Fruit fly (Drosophila melanogaster) whole organism, embryonic: ENCODE measurements around the gene AstCC.

Experiments
- BEAF-32 ChIP-seq: fragments of 200-800 bp; sonication (Bioruptor generic); optimal IDR thresholded peaks from 3 replicates; lab custom pipeline; 2017; ENCODE audit warnings: missing biosample characterization, missing genetic modification characterization, mild to moderate bottlenecking, moderate library complexity, missing genetic modification reagents
- CG10267 ChIP-seq: fragments of 200-800 bp; sonication (Bioruptor generic); optimal IDR thresholded peaks from 2 replicates; lab custom pipeline; 2018; ENCODE audit warnings: missing biosample characterization, mild to moderate bottlenecking, missing genetic modification characterization, moderate library complexity
- CG12744 ChIP-seq: fragments of 200-800 bp; sonication (Bioruptor generic); optimal IDR thresholded peaks from 2 replicates; lab custom pipeline; 2016; ENCODE audit warnings: missing biosample characterization, missing genetic modification characterization
- CG13123 ChIP-seq: fragments of 200-800 bp; sonication (Bioruptor generic); optimal IDR thresholded peaks from 2 replicates; lab custom pipeline; 2016; ENCODE audit warnings: missing biosample characterization, missing genetic modification characterization
- CG13287 ChIP-seq: fragments of 200-800 bp; sonication (Bioruptor generic); IDR thresholded peaks from 2 replicates; pipeline ENCODE4 v1.3.6; 2022; ENCODE audit warnings: missing biosample characterization, missing genetic modification characterization; ENCODE audit not compliant: partially characterized antibody
- CG13624 ChIP-seq: fragments of 200-800 bp; sonication (Bioruptor generic); optimal IDR thresholded peaks from 2 replicates; lab custom pipeline; 2016; ENCODE audit warnings: missing biosample characterization, missing genetic modification characterization
- CG14014 ChIP-seq: fragments of 200-800 bp; sonication (Bioruptor generic); IDR thresholded peaks from 2 replicates; pipeline ENCODE4 v1.3.6; 2022; ENCODE audit warnings: missing biosample characterization, missing genetic modification characterization
- CG14710 ChIP-seq: fragments of 200-800 bp; sonication (Bioruptor generic); optimal IDR thresholded peaks from 3 replicates; lab custom pipeline; 2019; ENCODE audit warnings: missing biosample characterization, mild to moderate bottlenecking, missing genetic modification characterization, moderate library complexity
- CG14860 ChIP-seq: fragments of 200-800 bp; sonication (Bioruptor generic); IDR thresholded peaks from 3 replicates; pipeline ENCODE4 v1.3.6; 2022; ENCODE audit warnings: missing biosample characterization, missing genetic modification characterization; ENCODE audit not compliant: partially characterized antibody
- CG15073 ChIP-seq: fragments of 200-800 bp; sonication (Bioruptor generic); optimal IDR thresholded peaks from 2 replicates; lab custom pipeline; 2016; ENCODE audit warnings: missing biosample characterization, missing genetic modification characterization
- CG16815 ChIP-seq: fragments of 200-800 bp; sonication (Bioruptor generic); optimal IDR thresholded peaks from 3 replicates; lab custom pipeline; 2017; ENCODE audit warnings: missing biosample characterization, mild to moderate bottlenecking, missing genetic modification characterization
- CG17612 ChIP-seq: fragments of 200-800 bp; sonication (Bioruptor generic); IDR thresholded peaks from 2 replicates; pipeline ENCODE4 v1.3.6; 2022; ENCODE audit warnings: missing biosample characterization, missing genetic modification characterization
- CG34422 ChIP-seq: fragments of 200-800 bp; sonication (Bioruptor generic); IDR thresholded peaks from 3 replicates; pipeline ENCODE4 v1.3.6; 2022; ENCODE audit warnings: missing biosample characterization, missing genetic modification characterization
- CG4424 ChIP-seq: fragments of 200-800 bp; sonication (Bioruptor generic); optimal IDR thresholded peaks from 3 replicates; lab custom pipeline; 2016; ENCODE audit warnings: missing biosample characterization, missing genetic modification characterization
- CG4617 ChIP-seq: fragments of 200-800 bp; sonication (Bioruptor generic); optimal IDR thresholded peaks from 3 replicates; lab custom pipeline; 2016; ENCODE audit warnings: missing biosample characterization, missing genetic modification characterization, borderline replicate concordance
- CG8359 ChIP-seq: fragments of 200-800 bp; sonication (Bioruptor generic); optimal IDR thresholded peaks from 2 replicates; lab custom pipeline; 2017; ENCODE audit warnings: missing biosample characterization, mild to moderate bottlenecking, missing genetic modification characterization, borderline replicate concordance
- CG9876 ChIP-seq: fragments of 200-800 bp; sonication (Bioruptor generic); optimal IDR thresholded peaks from 2 replicates; lab custom pipeline; 2016; ENCODE audit warnings: missing biosample characterization, missing genetic modification characterization
- CHES-1-like ChIP-seq: fragments of 200-800 bp; sonication (Bioruptor generic); optimal IDR thresholded peaks from 2 replicates; lab custom pipeline; 2016; ENCODE audit warnings: missing biosample characterization, missing genetic modification characterization
- CkIIα-i1 ChIP-seq: fragments of 200-800 bp; sonication (Bioruptor generic); IDR thresholded peaks from 2 replicates; pipeline ENCODE4 v1.3.6; 2022; ENCODE audit warnings: missing biosample characterization, missing genetic modification characterization
- D ChIP-seq, 2 experiments: fragments of 200-800 bp in 1 of 2; fragments of >200 bp in 1 of 2; sonication (Bioruptor generic) in 1 of 2; optimal IDR thresholded peaks; 2 replicates in 1 of 2; 3 replicates in 1 of 2; lab custom pipeline; 2017; ENCODE audit warnings: mild to moderate bottlenecking in 1 of 2, missing biosample characterization in 1 of 2, missing genetic modification characterization in 1 of 2, missing genetic modification reagents in 1 of 2
- Dbx ChIP-seq: fragments of 200-800 bp; sonication (Bioruptor generic); IDR thresholded peaks from 3 replicates; pipeline ENCODE4 v1.3.6; 2022; ENCODE audit warnings: missing biosample characterization, missing genetic modification characterization
- Dref ChIP-seq: fragments of 200-800 bp; sonication (Bioruptor generic); IDR thresholded peaks from 2 replicates; pipeline ENCODE4 v1.3.6; 2022; ENCODE audit warnings: missing biosample characterization, missing genetic modification characterization
- E2f2 ChIP-seq: fragments of 200-800 bp; sonication (Bioruptor generic); IDR thresholded peaks from 2 replicates; pipeline ENCODE4 v1.3.6; 2022; ENCODE audit warnings: missing biosample characterization, missing genetic modification characterization
- Ets65A ChIP-seq: fragments of 200-800 bp; sonication (Bioruptor generic); peaks from one replicate; lab custom pipeline; 2016; ENCODE audit warnings: missing biosample characterization, missing genetic modification characterization
- NFAT ChIP-seq: fragments of 200-800 bp; sonication (Bioruptor generic); IDR thresholded peaks from 2 replicates; pipeline ENCODE4 v1.3.6; 2022; ENCODE audit warnings: missing biosample characterization, missing genetic modification characterization
- PHDP ChIP-seq: fragments of 200-800 bp; sonication (Bioruptor generic); optimal IDR thresholded peaks from 3 replicates; lab custom pipeline; 2018; ENCODE audit warnings: missing biosample characterization, mild to moderate bottlenecking, missing genetic modification characterization, moderate library complexity
- Ravus ChIP-seq: fragments of 200-800 bp; sonication (Bioruptor generic); IDR thresholded peaks from 2 replicates; pipeline ENCODE4 v1.3.6; 2022; ENCODE audit warnings: missing biosample characterization, missing genetic modification characterization
- bbx ChIP-seq: fragments of 200-800 bp; sonication (Bioruptor generic); IDR thresholded peaks from 2 replicates; pipeline ENCODE4 v1.3.6; 2022; ENCODE audit warnings: missing biosample characterization, missing genetic modification characterization; ENCODE audit not compliant: partially characterized antibody
- cg ChIP-seq: fragments of 200-800 bp; sonication (Bioruptor generic); optimal IDR thresholded peaks from 3 replicates; lab custom pipeline; 2019; ENCODE audit warnings: missing biosample characterization, mild to moderate bottlenecking, missing genetic modification characterization, moderate library complexity
- crp ChIP-seq, 2 experiments: fragments of 200-800 bp; sonication (Bioruptor generic); optimal IDR thresholded peaks; 2 replicates in 1 of 2; 3 replicates in 1 of 2; lab custom pipeline; 2017; ENCODE audit warnings: missing biosample characterization in 2 of 2, missing genetic modification characterization in 2 of 2, mild to moderate bottlenecking in 1 of 2, moderate library complexity in 1 of 2
- gsb-n ChIP-seq: fragments of 200-800 bp; sonication (Bioruptor generic); optimal IDR thresholded peaks from 3 replicates; lab custom pipeline; 2018; ENCODE audit warnings: missing biosample characterization, mild to moderate bottlenecking, missing genetic modification characterization
- insv ChIP-seq, 2 experiments: fragments of 200-800 bp; sonication (Bioruptor generic); optimal IDR thresholded peaks; 3 replicates each; lab custom pipeline; 2016 to 2018; ENCODE audit warnings: missing biosample characterization in 2 of 2, missing genetic modification characterization in 2 of 2
- jing ChIP-seq: fragments of 200-800 bp; sonication (Bioruptor generic); optimal IDR thresholded peaks from 2 replicates; lab custom pipeline; 2018; ENCODE audit warnings: missing biosample characterization, mild to moderate bottlenecking, missing genetic modification characterization
- jumu ChIP-seq: fragments of 200-800 bp; sonication (Bioruptor generic); optimal IDR thresholded peaks from 3 replicates; lab custom pipeline; 2016; ENCODE audit warnings: missing biosample characterization, missing genetic modification characterization
- kni ChIP-seq: fragments of 200-800 bp; sonication (Bioruptor generic); optimal IDR thresholded peaks from 3 replicates; lab custom pipeline; 2017; ENCODE audit warnings: mild to moderate bottlenecking, missing biosample characterization, missing genetic modification reagents, missing genetic modification characterization
- lola ChIP-seq, 3 experiments: fragments of >200 bp in 2 of 3; fragments of 200-800 bp in 1 of 3; sonication (Bioruptor generic) in 1 of 3; optimal IDR thresholded peaks; 2 replicates each; lab custom pipeline; 2017 to 2019; ENCODE audit warnings: missing biosample characterization in 3 of 3, missing genetic modification characterization in 3 of 3, mild to moderate bottlenecking in 1 of 3, moderate library complexity in 1 of 3
- mirr ChIP-seq: fragments of 200-800 bp; sonication (Bioruptor generic); optimal IDR thresholded peaks from 3 replicates; lab custom pipeline; 2018; ENCODE audit warnings: missing biosample characterization, mild to moderate bottlenecking, missing genetic modification characterization
- onecut ChIP-seq: fragments of 200-800 bp; sonication (Bioruptor generic); IDR thresholded peaks from 2 replicates; pipeline ENCODE4 v1.3.6; 2022; ENCODE audit warnings: missing biosample characterization, missing genetic modification characterization
- p53 ChIP-seq: fragments of 200-800 bp; sonication (Bioruptor generic); optimal IDR thresholded peaks from 2 replicates; lab custom pipeline; 2016; ENCODE audit warnings: missing biosample characterization, missing genetic modification characterization
- peb ChIP-seq: fragments of 200-800 bp; sonication (Bioruptor generic); IDR thresholded peaks from 2 replicates; pipeline ENCODE4 v1.3.6; 2022; ENCODE audit warnings: missing biosample characterization, missing genetic modification characterization
- phol ChIP-seq: fragments of 200-800 bp; sonication (Bioruptor generic); optimal IDR thresholded peaks from 3 replicates; lab custom pipeline; 2018; ENCODE audit warnings: missing biosample characterization, mild to moderate bottlenecking, missing genetic modification characterization, moderate library complexity
- prd ChIP-seq, 3 experiments: fragments of >200 bp in 2 of 3; fragments of 200-800 bp in 1 of 3; sonication (Bioruptor generic) in 1 of 3; optimal IDR thresholded peaks in 2 of 3; IDR thresholded peaks in 1 of 3; 2 replicates in 2 of 3; 3 replicates in 1 of 3; pipeline versions ENCODE4 v1.3.6 to Lab custom; 2017 to 2022; ENCODE audit warnings: missing biosample characterization in 1 of 3, missing genetic modification characterization in 1 of 3
- pzg ChIP-seq: fragments of 200-800 bp; sonication (Bioruptor generic); optimal IDR thresholded peaks from 3 replicates; lab custom pipeline; 2018; ENCODE audit warnings: missing biosample characterization, mild to moderate bottlenecking, missing genetic modification characterization, moderate library complexity
- sd ChIP-seq: fragments of 200-800 bp; sonication (Bioruptor generic); optimal IDR thresholded peaks from 3 replicates; lab custom pipeline; 2018; ENCODE audit warnings: missing biosample characterization, mild to moderate bottlenecking, missing genetic modification characterization, moderate library complexity
- vfl ChIP-seq: fragments of 200-800 bp; sonication (Bioruptor generic); optimal IDR thresholded peaks from 2 replicates; lab custom pipeline; 2016; ENCODE audit warnings: missing biosample characterization, missing genetic modification characterization
- vnd ChIP-seq: fragments of 200-800 bp; sonication (Bioruptor generic); IDR thresholded peaks from 3 replicates; pipeline ENCODE4 v1.3.6; 2022; ENCODE audit warnings: missing biosample characterization, missing genetic modification characterization; ENCODE audit not compliant: partially characterized antibody
- zen2 ChIP-seq: fragments of 200-800 bp; sonication (Bioruptor generic); IDR thresholded peaks from 3 replicates; pipeline ENCODE4 v1.3.6; 2022; ENCODE audit warnings: missing biosample characterization, missing genetic modification characterization; ENCODE audit not compliant: partially characterized antibody

The AstCC gene

DNA sequence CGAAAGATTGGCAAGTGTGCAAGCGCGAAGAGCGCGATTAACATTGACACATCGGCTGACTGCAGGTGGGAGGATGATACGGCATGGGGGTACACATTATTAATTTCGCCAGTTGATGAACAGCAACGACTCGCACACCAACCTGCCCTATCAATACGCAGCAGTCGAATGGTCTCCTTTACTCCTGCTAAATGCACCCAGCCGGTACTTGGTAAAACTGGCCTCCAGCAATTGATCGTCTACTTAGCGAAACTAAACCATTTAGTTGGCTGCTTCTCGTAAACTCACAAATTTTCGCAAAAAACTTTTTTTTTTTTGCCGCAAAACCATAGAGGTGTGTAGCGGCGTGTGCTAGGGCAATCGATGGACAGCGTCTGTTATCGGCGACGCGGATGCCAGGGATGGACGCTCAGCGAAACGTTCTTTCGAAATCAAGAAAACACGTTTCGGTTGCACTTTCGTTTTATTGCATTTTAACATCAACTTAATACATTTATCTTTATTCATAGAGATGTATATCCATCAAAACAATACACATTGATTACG is 15.6 kb upstream of the AstCC start, which contains the start of gene Ge-1 (continued):
- peak in 1 of 2 experiments; percentile 4 for TF ChIP-seq crp (GFP tag; optimal IDR thresholded peaks at IDR 0.05; lab: Kevin White, UChicago)
- no peak for TF ChIP-seq mirr (GFP tag; lab: Kevin White, UChicago)
- TF ChIP-seq onecut (GFP tag; lab: Robert Waterston, UW): peak; percentile 35; the same call in 1 of the 2 replicates
- TF ChIP-seq CG9876 (GFP tag; lab: Kevin White, UChicago): no peak
- peak; percentile 29 for TF ChIP-seq CHES-1-like (GFP tag; lab: Kevin White, UChicago)
- TF ChIP-seq PHDP (tag; lab: Kevin White, UChicago): no peak
- peak; percentile 5 for TF ChIP-seq phol (tag; lab: Kevin White, UChicago)
- TF ChIP-seq zen2 (GFP tag; lab: Robert Waterston, UW): no peak; the same call in 2 of the 3 replicates
- TF ChIP-seq Ravus (GFP tag; lab: Robert Waterston, UW): no peak
- peak; percentile 31 for TF ChIP-seq CG13624 (GFP tag; lab: Kevin White, UChicago)
- TF ChIP-seq cg: no peak
- TF ChIP-seq CG12744: no peak
- TF ChIP-seq kni: no peak
- no peak for TF ChIP-seq CG8359 (GFP tag; lab: Kevin White, UChicago)
- peak; percentile 15 for TF ChIP-seq CG10267 (tag; lab: Kevin White, UChicago)
- peak; percentile 84; the same call in 2 of the 3 replicates for TF ChIP-seq CG34422
- peak; percentile 43; the same call in 1 of the 3 replicates for TF ChIP-seq vnd (GFP tag; lab: Robert Waterston, UW)
- peak; percentile 18; the same call in 1 of the 2 replicates for TF ChIP-seq CG14014 (GFP tag; lab: Robert Waterston, UW)
- TF ChIP-seq D (optimal IDR thresholded peaks at IDR 0.05; lab: Kevin White, UChicago): no peak
- TF ChIP-seq D (GFP tag; optimal IDR thresholded peaks at IDR 0.05; lab: Kevin White, UChicago): no peak
- no peak for TF ChIP-seq peb (GFP tag; lab: Robert Waterston, UW)
- TF ChIP-seq Dref: peak; percentile 87
- TF ChIP-seq CG4424 (GFP tag; lab: Kevin White, UChicago): peak; percentile 19
- TF ChIP-seq lola (GFP tag; optimal IDR thresholded peaks at IDR 0.05; lab: Kevin White, UChicago): no peak
- no peak for TF ChIP-seq insv (GFP tag; optimal IDR thresholded peaks at IDR 0.05; lab: Kevin White, UChicago)
- TF ChIP-seq CG14860: no peak
- peak; percentile 63 for TF ChIP-seq BEAF-32 (GFP tag; lab: Kevin White, UChicago)
- no peak for TF ChIP-seq jumu (GFP tag; lab: Kevin White, UChicago)
- TF ChIP-seq CG14710 (tag; lab: Kevin White, UChicago): peak; percentile 34
- TF ChIP-seq CG15073: no peak
- no peak for TF ChIP-seq CkIIα-i1 (GFP tag; lab: Robert Waterston, UW)
- peak; percentile 72 for TF ChIP-seq Ets65A (GFP tag; lab: Kevin White, UChicago)
- no peak for TF ChIP-seq gsb-n
- TF ChIP-seq pzg (GFP tag; lab: Kevin White, UChicago): peak; percentile 53
- 0 out of 2 replicates have a peak, but pooled peaks have one; percentile 28 for TF ChIP-seq NFAT
- TF ChIP-seq CG17612 (GFP tag; lab: Robert Waterston, UW): no peak
- no peak for TF ChIP-seq CG13123 (GFP tag; lab: Kevin White, UChicago)
- no peak for TF ChIP-seq jing
- peak; percentile 74 for TF ChIP-seq E2f2 (GFP tag; lab: Robert Waterston, UW)
- no peak for TF ChIP-seq CG16815 (GFP tag; lab: Kevin White, UChicago)
- no peak for TF ChIP-seq prd (optimal IDR thresholded peaks at IDR 0.05; lab: Kevin White, UChicago)
- peak; percentile 24; the same call in 1 of the 3 replicates for TF ChIP-seq prd (GFP tag; IDR thresholded peaks at IDR 0.05; lab: Robert Waterston, UW)
- peak; percentile 69 for TF ChIP-seq CG13287 (GFP tag; lab: Robert Waterston, UW)
- no peak for TF ChIP-seq sd (tag; lab: Kevin White, UChicago)
- TF ChIP-seq vfl (GFP tag; lab: Kevin White, UChicago): no peak
- TF ChIP-seq Dbx (GFP tag; lab: Robert Waterston, UW): peak; percentile 59; the same call in 1 of the 3 replicates
- TF ChIP-seq bbx (GFP tag; lab: Robert Waterston, UW): peak; percentile 53; the same call in 1 of the 2 replicates
- peak; percentile 30 for TF ChIP-seq CG4617 (GFP tag; lab: Kevin White, UChicago)
- no peak for TF ChIP-seq p53 (GFP tag; lab: Kevin White, UChicago)
